Worm (Caenorhabditis elegans) whole organism, mixed stage, embryonic: ENCODE data around the gene nep-12.

Experiments used
- bed-3 ChIP-seq: fragments of 200-800 bp; sonication (Bioruptor generic); optimal IDR thresholded peaks from 3 replicates; lab custom pipeline; 2018; ENCODE audit warnings: mild to moderate bottlenecking, missing genetic modification characterization, moderate library complexity, missing compliant biosample characterization
- blmp-1 ChIP-seq: fragments of 150-350 bp; optimal IDR thresholded peaks from 2 replicates; lab custom pipeline; 2014; ENCODE audit warnings: missing biosample characterization, missing genetic modification characterization
- ceh-39 ChIP-seq: fragments of 150-350 bp; optimal IDR thresholded peaks from 2 replicates; lab custom pipeline; 2014; ENCODE audit warnings: missing biosample characterization, missing genetic modification characterization
- elt-3 ChIP-seq: fragments of 150-350 bp; optimal IDR thresholded peaks from 2 replicates; lab custom pipeline; 2014; ENCODE audit warnings: missing biosample characterization, missing genetic modification characterization
- lin-13 ChIP-seq: fragments of 150-350 bp; optimal IDR thresholded peaks from 2 replicates; lab custom pipeline; 2014; ENCODE audit warnings: missing biosample characterization, missing genetic modification characterization
- mab-5 ChIP-seq: fragments of 150-350 bp; optimal IDR thresholded peaks from 2 replicates; lab custom pipeline; 2014; ENCODE audit warnings: missing biosample characterization, missing genetic modification characterization
- nhr-237 ChIP-seq: fragments of 150-350 bp; optimal IDR thresholded peaks from 2 replicates; lab custom pipeline; 2014; ENCODE audit warnings: missing biosample characterization, missing genetic modification characterization
- unc-39 ChIP-seq: fragments of 150-350 bp; optimal IDR thresholded peaks from 2 replicates; lab custom pipeline; 2014; ENCODE audit warnings: missing biosample characterization, missing genetic modification characterization
- unc-62 ChIP-seq: fragments of 150-350 bp; optimal IDR thresholded peaks from 2 replicates; lab custom pipeline; 2014; ENCODE audit warnings: missing biosample characterization, missing genetic modification reagents, missing genetic modification characterization

- TF ChIP-seq elt-3 (tag; lab: Kevin White, UChicago) = no peak
- no peak for TF ChIP-seq lin-13 (tag; lab: Kevin White, UChicago)
- no peak for TF ChIP-seq blmp-1 (tag; lab: Kevin White, UChicago)
- TF ChIP-seq nhr-237 (tag; lab: Kevin White, UChicago) = no peak
- no peak for TF ChIP-seq mab-5 (tag; lab: Kevin White, UChicago)
- TF ChIP-seq unc-39 (tag; lab: Kevin White, UChicago) = no peak
- TF ChIP-seq ceh-39 = no peak
- no peak for TF ChIP-seq unc-62 (GFP tag; lab: Kevin White, UChicago)
- TF ChIP-seq bed-3 (GFP tag; lab: Kevin White, UChicago) = no peak
Observed at ce11 chrII:4772441-4772840, 11.9 kb downstream of the nep-12 start.
